Fruit fly (Drosophila melanogaster) whole organism, prepupa: ENCODE data around the gene CG13005.

Experiments
- CG8119 ChIP-seq: fragments of 200-800 bp; sonication (Bioruptor generic); IDR thresholded peaks from 3 replicates; pipeline ENCODE4 v1.3.6; 2022; ENCODE audit warnings: missing biosample characterization, missing genetic modification characterization
- Hr39 ChIP-seq: fragments of 200-800 bp; sonication (Bioruptor generic); optimal IDR thresholded peaks from 2 replicates; lab custom pipeline; 2016; ENCODE audit warnings: missing biosample characterization, missing genetic modification characterization
- Sox14 ChIP-seq: fragments of 200-800 bp; sonication (Bioruptor generic); optimal IDR thresholded peaks from 3 replicates; lab custom pipeline; 2016; ENCODE audit warnings: missing biosample characterization, missing genetic modification characterization
- fd85E ChIP-seq: fragments of 200-800 bp; sonication (Bioruptor generic); optimal IDR thresholded peaks from 3 replicates; lab custom pipeline; 2016; ENCODE audit warnings: missing biosample characterization, missing genetic modification characterization
- lz ChIP-seq: fragments of 200-800 bp; sonication (Bioruptor generic); optimal IDR thresholded peaks from 3 replicates; lab custom pipeline; 2016; ENCODE audit warnings: missing biosample characterization, missing genetic modification characterization
- salr ChIP-seq, 2 experiments: fragments of 200-800 bp; sonication (Bioruptor generic); optimal IDR thresholded peaks; 3 replicates each; lab custom pipeline; 2016 to 2018; ENCODE audit warnings: missing biosample characterization in 2 of 2, missing genetic modification characterization in 2 of 2, mild to moderate bottlenecking in 1 of 2

DNA sequence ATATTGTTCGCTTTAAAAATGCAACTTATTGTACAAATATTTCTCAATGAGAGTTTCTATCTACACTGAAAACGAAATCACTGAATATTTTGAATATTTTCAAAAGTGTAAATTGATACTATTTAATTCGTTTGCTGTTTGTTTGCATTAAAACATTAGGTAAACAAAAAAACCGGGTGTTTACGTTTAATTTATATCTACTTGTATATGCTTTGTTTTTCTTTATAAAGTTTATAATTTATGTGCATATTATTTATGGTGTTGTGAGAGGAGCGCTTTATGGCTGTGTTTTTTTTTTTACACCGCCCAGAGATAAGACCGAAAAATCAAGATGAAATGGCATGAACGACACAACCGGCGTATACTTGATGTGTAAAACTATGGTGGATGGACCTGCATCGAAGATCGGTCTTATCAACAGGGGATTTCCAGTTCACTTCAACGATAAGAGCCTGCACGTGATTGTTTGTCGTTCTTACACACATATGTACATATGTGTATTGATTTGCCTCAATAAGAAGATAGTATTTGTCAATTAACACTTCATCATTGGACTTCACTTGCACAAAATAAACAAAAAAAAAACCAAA lies 26.1 kb downstream of the CG13005 start:
- TF ChIP-seq Hr39 (GFP tag; lab: Kevin White, UChicago), result peak; percentile 5
- TF ChIP-seq CG8119 (GFP tag; lab: Robert Waterston, UW), result no peak
- TF ChIP-seq salr (GFP tag; optimal IDR thresholded peaks at IDR 0.05; lab: Kevin White, UChicago), result no peak
- peak; percentile 14 for TF ChIP-seq Sox14 (GFP tag; lab: Kevin White, UChicago)
- no peak for TF ChIP-seq fd85E (GFP tag; lab: Kevin White, UChicago)
- TF ChIP-seq lz, result no peak
